Worm (Caenorhabditis elegans) whole organism, L3 larva: Measurements from ENCODE around the gene C33C12.1.

Source experiments
- R02D3.7 ChIP-seq: fragments of 150-350 bp; optimal IDR thresholded peaks from 2 replicates; lab custom pipeline; 2014; ENCODE audit warnings: missing biosample characterization, missing genetic modification characterization
- ama-1 ChIP-seq: fragments of 150-350 bp; optimal IDR thresholded peaks from 2 replicates; lab custom pipeline; 2018
- ceh-16 ChIP-seq: sonication (generic microtip); optimal IDR thresholded peaks from 2 replicates; lab custom pipeline; 2017; ENCODE audit warnings: missing biosample characterization, missing genetic modification characterization
- ceh-28 ChIP-seq: fragments of 150-350 bp; optimal IDR thresholded peaks from 2 replicates; lab custom pipeline; 2014; ENCODE audit warnings: missing biosample characterization, missing genetic modification reagents, missing genetic modification characterization
- ceh-82 ChIP-seq: fragments of 150-350 bp; optimal IDR thresholded peaks from 2 replicates; lab custom pipeline; 2014; ENCODE audit warnings: missing biosample characterization, missing genetic modification characterization
- ceh-9 ChIP-seq: sonication (generic microtip); optimal IDR thresholded peaks from 2 replicates; lab custom pipeline; 2018; ENCODE audit warnings: missing biosample characterization, missing genetic modification characterization
- egl-27 ChIP-seq: sonication (generic microtip); optimal IDR thresholded peaks from 4 replicates; lab custom pipeline; 2017; ENCODE audit warnings: missing biosample characterization, missing genetic modification reagents, missing genetic modification characterization
- elt-1 ChIP-seq: fragments of 150-350 bp; optimal IDR thresholded peaks from 2 replicates; lab custom pipeline; 2014; ENCODE audit warnings: missing biosample characterization, missing genetic modification characterization
- elt-2 ChIP-seq: sonication (generic microtip); optimal IDR thresholded peaks from 2 replicates; lab custom pipeline; 2016; ENCODE audit warnings: missing genetic modification reagents, mild to moderate bottlenecking, missing genetic modification characterization, missing compliant biosample characterization
- fkh-2 ChIP-seq: fragments of 150-350 bp; optimal IDR thresholded peaks from 2 replicates; lab custom pipeline; 2014; ENCODE audit warnings: missing biosample characterization, missing genetic modification reagents, missing genetic modification characterization
- hmg-11 ChIP-seq: sonication (generic microtip); optimal IDR thresholded peaks from 2 replicates; lab custom pipeline; 2016; ENCODE audit warnings: missing genetic modification characterization, missing compliant biosample characterization
- jun-1 ChIP-seq: fragments of 150-350 bp; optimal IDR thresholded peaks from 2 replicates; lab custom pipeline; 2014; ENCODE audit warnings: missing biosample characterization, missing genetic modification reagents, missing genetic modification characterization
- lin-15B ChIP-seq: fragments of 150-350 bp; optimal IDR thresholded peaks from 2 replicates; lab custom pipeline; 2014; ENCODE audit warnings: missing biosample characterization, missing genetic modification characterization
- lin-39 ChIP-seq: fragments of 150-350 bp; optimal IDR thresholded peaks from 2 replicates; lab custom pipeline; 2018; ENCODE audit warnings: missing biosample characterization, missing genetic modification reagents, missing genetic modification characterization
- lsy-12 ChIP-seq: sonication (generic microtip); optimal IDR thresholded peaks from 2 replicates; lab custom pipeline; 2016; ENCODE audit warnings: mild to moderate bottlenecking, missing genetic modification characterization, missing compliant biosample characterization
- nfya-1 ChIP-seq: sonication (generic microtip); optimal IDR thresholded peaks from 2 replicates; lab custom pipeline; 2017; ENCODE audit warnings: missing genetic modification characterization, mild to moderate bottlenecking, missing compliant biosample characterization, antibody characterized with exemption, moderate library complexity; ENCODE audit not compliant: insufficient read depth
- nhr-11 ChIP-seq: fragments of 150-350 bp; optimal IDR thresholded peaks from 2 replicates; lab custom pipeline; 2014; ENCODE audit warnings: missing biosample characterization, missing genetic modification characterization
- nhr-12 ChIP-seq: fragments of 150-350 bp; optimal IDR thresholded peaks from 2 replicates; lab custom pipeline; 2014; ENCODE audit warnings: missing biosample characterization, missing genetic modification characterization
- nhr-23 ChIP-seq: fragments of 150-350 bp; optimal IDR thresholded peaks from 2 replicates; lab custom pipeline; 2014; ENCODE audit warnings: missing biosample characterization, missing genetic modification reagents, missing genetic modification characterization
- nhr-25 ChIP-seq: sonication (generic microtip); optimal IDR thresholded peaks from 2 replicates; lab custom pipeline; 2017; ENCODE audit warnings: missing biosample characterization, missing genetic modification characterization
- nhr-28 ChIP-seq: fragments of 150-350 bp; optimal IDR thresholded peaks from 2 replicates; lab custom pipeline; 2014; ENCODE audit warnings: missing biosample characterization, missing genetic modification characterization
- nhr-43 ChIP-seq: sonication (generic microtip); optimal IDR thresholded peaks from 2 replicates; lab custom pipeline; 2016; ENCODE audit warnings: mild to moderate bottlenecking, missing genetic modification characterization, missing compliant biosample characterization; ENCODE audit not compliant: poor library complexity, severe bottlenecking
- nhr-76 ChIP-seq: fragments of 150-350 bp; sonication (generic microtip); optimal IDR thresholded peaks from 5 replicates; lab custom pipeline; 2014; ENCODE audit warnings: missing biosample characterization, missing genetic modification characterization
- nhr-77 ChIP-seq: fragments of 150-350 bp; optimal IDR thresholded peaks from 2 replicates; lab custom pipeline; 2014; ENCODE audit warnings: missing biosample characterization, missing genetic modification characterization
- pha-4 ChIP-seq: fragments of 150-350 bp; optimal IDR thresholded peaks from 2 replicates; lab custom pipeline; 2014; ENCODE audit warnings: missing biosample characterization, missing genetic modification reagents, missing genetic modification characterization
- pqm-1 ChIP-seq: fragments of 150-350 bp; optimal IDR thresholded peaks from 2 replicates; lab custom pipeline; 2017; ENCODE audit warnings: missing biosample characterization, missing genetic modification characterization, inconsistent platforms
- sea-2 ChIP-seq: fragments of 150-350 bp; sonication (generic microtip); optimal IDR thresholded peaks from 4 replicates; lab custom pipeline; 2014; ENCODE audit warnings: missing biosample characterization, missing genetic modification reagents, missing genetic modification characterization
- snpc-4 ChIP-seq: fragments of 150-350 bp; optimal IDR thresholded peaks from 2 replicates; lab custom pipeline; 2014; ENCODE audit warnings: missing biosample characterization, missing genetic modification characterization
- tbx-2 ChIP-seq: sonication (generic microtip); optimal IDR thresholded peaks from 2 replicates; lab custom pipeline; 2016; ENCODE audit warnings: mild to moderate bottlenecking, missing genetic modification characterization, missing compliant biosample characterization
- unc-39 ChIP-seq: sonication (generic microtip); optimal IDR thresholded peaks from 4 replicates; lab custom pipeline; 2017; ENCODE audit warnings: missing biosample characterization, missing genetic modification characterization
- unc-62 ChIP-seq: fragments of 150-350 bp; sonication (generic microtip); optimal IDR thresholded peaks from 4 replicates; lab custom pipeline; 2014; ENCODE audit warnings: missing biosample characterization, missing genetic modification reagents, missing genetic modification characterization
- ztf-4 ChIP-seq: fragments of 150-350 bp; optimal IDR thresholded peaks from 2 replicates; lab custom pipeline; 2014; ENCODE audit warnings: missing biosample characterization, missing genetic modification characterization

Gene C33C12.1

ce11 chrII:2207812-2208211 lies 9.8 kb downstream of the C33C12.1 start, which contains the start of gene Y59C2A.1:
TSS of gene Y59C2A.1 (plus strand) at chrII:2208112.
- TF ChIP-seq ama-1 (lab: Kevin White, UChicago) (no peak), fkh-2 (tag; lab: Kevin White, UChicago) (no peak), egl-27 (tag; lab: Kevin White, UChicago) (no peak), elt-2 (no peak), ceh-16 (tag; lab: Kevin White, UChicago) (no peak), nhr-11 (tag; lab: Kevin White, UChicago) (no peak), ceh-28 (tag; lab: Kevin White, UChicago) (no peak), nhr-28 (tag; lab: Kevin White, UChicago) (no peak)

- TF ChIP-seq nhr-12, result no peak
- TF ChIP-seq jun-1, result no peak
- TF ChIP-seq R02D3.7, result no peak
- TF ChIP-seq sea-2, result no peak
- TF ChIP-seq elt-1 (tag; lab: Kevin White, UChicago), result no peak
Measured at ce11 chrII:2215512-2215911, 17.5 kb downstream of the C33C12.1 start.

ce11 chrII:2216940-2217664 lies 19.1 kb downstream of the C33C12.1 start:
- TF ChIP-seq unc-62 (GFP tag; lab: Kevin White, UChicago) (no peak), ceh-82 (tag; lab: Kevin White, UChicago) (no peak), nhr-77 (tag; lab: Kevin White, UChicago) (no peak), ztf-4 (tag; lab: Kevin White, UChicago) (no peak), unc-39 (tag; lab: Kevin White, UChicago) (no peak), snpc-4 (no peak), tbx-2 (tag; lab: Kevin White, UChicago) (no peak), pqm-1 (tag; lab: Kevin White, UChicago) (no peak), nhr-43 (tag; lab: Kevin White, UChicago) (no peak), ceh-28 (tag; lab: Kevin White, UChicago) (no peak)

ce11 chrII:2219880-2220279 lies 21.8 kb downstream of the C33C12.1 start, which contains the start of gene Y59C2A.3:
TSS of gene Y59C2A.3 (minus strand) at chrII:2219921.
- peak; percentile 40 for TF ChIP-seq pha-4
- peak; percentile 68 for TF ChIP-seq lin-15B
- TF ChIP-seq unc-62 (GFP tag; lab: Kevin White, UChicago), result no peak
- peak; percentile 83 for TF ChIP-seq lin-39 (tag; lab: Kevin White, UChicago)
- TF ChIP-seq hmg-11 (tag; lab: Kevin White, UChicago), result peak; percentile 61
- TF ChIP-seq nhr-76 (tag; lab: Kevin White, UChicago), result no peak
- TF ChIP-seq nfya-1 (tag; lab: Kevin White, UChicago), result peak; percentile 68
- peak; percentile 56 for TF ChIP-seq snpc-4
- no peak for TF ChIP-seq ztf-4 (tag; lab: Kevin White, UChicago)
- TF ChIP-seq egl-27 (tag; lab: Kevin White, UChicago), result no peak
- TF ChIP-seq, all 47 proteins: peak for 6

ce11 chrII:2221196-2221896 lies 23.3 kb downstream of the C33C12.1 start:
- TF ChIP-seq jun-1, result no peak
- TF ChIP-seq ceh-28 (tag; lab: Kevin White, UChicago), result no peak
- no peak for TF ChIP-seq unc-62 (GFP tag; lab: Kevin White, UChicago)
- no peak for TF ChIP-seq nhr-12
- TF ChIP-seq nhr-23, result no peak
- TF ChIP-seq ztf-4 (tag; lab: Kevin White, UChicago), result no peak
- TF ChIP-seq nhr-25 (tag; lab: Kevin White, UChicago), result no peak
- TF ChIP-seq nhr-76 (tag; lab: Kevin White, UChicago), result no peak
- TF ChIP-seq egl-27 (tag; lab: Kevin White, UChicago), result no peak
- no peak for TF ChIP-seq nhr-77 (tag; lab: Kevin White, UChicago)
- no peak for TF ChIP-seq lsy-12 (tag; lab: Kevin White, UChicago)
- no peak for TF ChIP-seq fkh-2 (tag; lab: Kevin White, UChicago)
- no peak for TF ChIP-seq ceh-9
- no peak for TF ChIP-seq nhr-11 (tag; lab: Kevin White, UChicago)
